Worm (Caenorhabditis elegans): Measurements from ENCODE around the gene npr-16.

DNA sequence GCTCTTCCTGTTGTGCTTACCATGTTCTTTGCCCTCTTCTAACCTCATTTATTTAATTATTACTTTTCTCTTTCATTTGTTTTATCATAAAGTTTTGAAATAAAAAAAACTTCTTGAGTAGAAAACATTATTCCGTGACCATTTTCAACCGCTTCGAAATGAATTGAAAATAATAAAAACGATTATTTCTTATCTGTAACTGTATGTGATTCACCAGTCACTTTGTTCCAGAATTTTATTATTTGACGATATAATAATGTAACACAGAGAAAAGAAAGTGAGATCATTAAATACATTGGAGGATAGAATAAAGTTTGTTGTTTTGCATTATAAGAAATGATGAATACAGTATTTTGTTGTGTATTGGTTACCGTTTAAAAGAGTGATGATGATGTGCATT, 13.5 kb upstream of the npr-16 start:
- no peak for TF ChIP-seq mep-1 (tag; optimal IDR thresholded peaks at IDR 0.05)
- no peak for TF ChIP-seq dpl-1 (GFP tag; optimal IDR thresholded peaks at IDR 0.05)
- TF ChIP-seq elt-2 (tag; optimal IDR thresholded peaks at IDR 0.05) = peak; percentile 16
- TF ChIP-seq ztf-4 (tag; optimal IDR thresholded peaks at IDR 0.05) = no peak
- no peak for TF ChIP-seq ztf-11 (tag; optimal IDR thresholded peaks at IDR 0.05)
- TF ChIP-seq ceh-82 (tag; optimal IDR thresholded peaks at IDR 0.05) = no peak
- TF ChIP-seq nhr-76 (tag; optimal IDR thresholded peaks at IDR 0.05) = no peak
- TF ChIP-seq tlp-1 (tag; optimal IDR thresholded peaks at IDR 0.05) = no peak

All from whole organism, L1 larva.